Worm (Caenorhabditis elegans): ENCODE data around the gene nlp-46.

- TF ChIP-seq him-1 (tag; optimal IDR thresholded peaks at IDR 0.05) (no peak), W03F9.2 (tag; optimal IDR thresholded peaks at IDR 0.05) (no peak), dao-5 (tag; optimal IDR thresholded peaks at IDR 0.05) (no peak)
Observed at ce11 chrV:12555872-12556271, 49.8 kb upstream of the nlp-46 start.

Data from whole organism, L4/young adult.